Fruit fly (Drosophila melanogaster) whole organism, embryonic: Measurements from ENCODE around the gene TfIIA-S.
A peak's percentile ranks its signal among the peaks of the same experiment; 100 is the strongest.

Experiments used
- Abd-B ChIP-seq: fragments of 200-800 bp; sonication (Bioruptor generic); optimal IDR thresholded peaks from 2 replicates; lab custom pipeline; 2018; ENCODE audit warnings: missing biosample characterization, mild to moderate bottlenecking, missing genetic modification characterization, moderate library complexity
- Atf3 ChIP-seq: fragments of 200-800 bp; sonication (Bioruptor generic); optimal IDR thresholded peaks from 3 replicates; lab custom pipeline; 2016; ENCODE audit warnings: missing biosample characterization, missing genetic modification characterization
- Atf6 ChIP-seq: fragments of 200-800 bp; sonication (Bioruptor generic); IDR thresholded peaks from 2 replicates; pipeline ENCODE4 v1.3.6; 2022; ENCODE audit warnings: missing biosample characterization, missing genetic modification characterization
- B-H2 ChIP-seq: fragments of 200-800 bp; sonication (Bioruptor generic); optimal IDR thresholded peaks from 2 replicates; lab custom pipeline; 2018; ENCODE audit warnings: missing biosample characterization, mild to moderate bottlenecking, missing genetic modification characterization
- CG11560 ChIP-seq: fragments of 200-800 bp; sonication (Bioruptor generic); IDR thresholded peaks from 3 replicates; pipeline ENCODE4 v1.3.6; 2022; ENCODE audit warnings: missing biosample characterization, missing genetic modification characterization
- CG1603 ChIP-seq: fragments of 200-800 bp; sonication (Bioruptor generic); optimal IDR thresholded peaks from 2 replicates; lab custom pipeline; 2019; ENCODE audit warnings: missing biosample characterization, mild to moderate bottlenecking, missing genetic modification characterization, moderate library complexity
- CG17328 ChIP-seq: fragments of 200-800 bp; sonication (Bioruptor generic); IDR thresholded peaks from 2 replicates; pipeline ENCODE4 v1.3.6; 2022; ENCODE audit warnings: missing biosample characterization, missing genetic modification characterization
- CG17385 ChIP-seq: fragments of 200-800 bp; sonication (Bioruptor generic); optimal IDR thresholded peaks from 3 replicates; lab custom pipeline; 2018; ENCODE audit warnings: missing biosample characterization, mild to moderate bottlenecking, missing genetic modification characterization
- CG18011 ChIP-seq: fragments of 200-800 bp; sonication (Bioruptor generic); optimal IDR thresholded peaks from 2 replicates; lab custom pipeline; 2017; ENCODE audit warnings: missing biosample characterization, missing genetic modification characterization, mild to moderate bottlenecking, moderate library complexity, missing genotype
- CG2199 ChIP-seq: fragments of 200-800 bp; sonication (Bioruptor generic); IDR thresholded peaks from 3 replicates; pipeline ENCODE4 v1.3.6; 2022; ENCODE audit warnings: missing biosample characterization, missing genetic modification characterization
- CG3065 ChIP-seq: fragments of 200-800 bp; sonication (Bioruptor generic); optimal IDR thresholded peaks from 2 replicates; lab custom pipeline; 2016; ENCODE audit warnings: missing biosample characterization, missing genetic modification characterization
- CG32772 ChIP-seq: fragments of 200-800 bp; sonication (Bioruptor generic); IDR thresholded peaks from 2 replicates; pipeline ENCODE4 v1.3.6; 2022; ENCODE audit warnings: missing biosample characterization, missing genetic modification characterization
- CG33557 ChIP-seq: fragments of 200-800 bp; sonication (Bioruptor generic); optimal IDR thresholded peaks from 2 replicates; lab custom pipeline; 2019; ENCODE audit warnings: missing biosample characterization, mild to moderate bottlenecking, missing genetic modification characterization, moderate library complexity
- CG34376 ChIP-seq: fragments of 200-800 bp; sonication (Bioruptor generic); optimal IDR thresholded peaks from 2 replicates; lab custom pipeline; 2018; ENCODE audit warnings: missing biosample characterization, mild to moderate bottlenecking, missing genetic modification characterization
- CG3726 ChIP-seq: fragments of 200-800 bp; sonication (Bioruptor generic); IDR thresholded peaks from 3 replicates; pipeline ENCODE4, ENCODE4 v1.3.6; 2022; ENCODE audit warnings: missing biosample characterization, missing genetic modification characterization
- CG5180 ChIP-seq: fragments of 200-800 bp; sonication (Bioruptor generic); optimal IDR thresholded peaks from 3 replicates; lab custom pipeline; 2017; ENCODE audit warnings: missing biosample characterization, missing genetic modification characterization, mild to moderate bottlenecking, moderate library complexity, missing genetic modification reagents
- CG7271 ChIP-seq: fragments of 200-800 bp; sonication (Bioruptor generic); optimal IDR thresholded peaks from 2 replicates; lab custom pipeline; 2018; ENCODE audit warnings: missing biosample characterization, mild to moderate bottlenecking, missing genetic modification characterization, moderate library complexity
- CG7357 ChIP-seq: fragments of 200-800 bp; sonication (Bioruptor generic); IDR thresholded peaks from 3 replicates; pipeline ENCODE4 v1.3.6; 2022; ENCODE audit warnings: missing biosample characterization, missing genetic modification characterization
- CG8359 ChIP-seq: fragments of 200-800 bp; sonication (Bioruptor generic); optimal IDR thresholded peaks from 2 replicates; lab custom pipeline; 2017; ENCODE audit warnings: missing biosample characterization, mild to moderate bottlenecking, missing genetic modification characterization, borderline replicate concordance
- CHES-1-like ChIP-seq: fragments of 200-800 bp; sonication (Bioruptor generic); optimal IDR thresholded peaks from 2 replicates; lab custom pipeline; 2016; ENCODE audit warnings: missing biosample characterization, missing genetic modification characterization
- CoRest ChIP-seq: fragments of 200-800 bp; sonication (Bioruptor generic); optimal IDR thresholded peaks from 3 replicates; lab custom pipeline; 2018; ENCODE audit warnings: missing biosample characterization, mild to moderate bottlenecking, missing genetic modification characterization, moderate library complexity
- Dek ChIP-seq: fragments of 200-800 bp; sonication (Bioruptor generic); optimal IDR thresholded peaks from 3 replicates; lab custom pipeline; 2019; ENCODE audit warnings: missing biosample characterization, mild to moderate bottlenecking, missing genetic modification characterization, moderate library complexity
- Ets65A ChIP-seq: fragments of 200-800 bp; sonication (Bioruptor generic); peaks from one replicate; lab custom pipeline; 2016; ENCODE audit warnings: missing biosample characterization, missing genetic modification characterization
- Fer1 ChIP-seq: fragments of 200-800 bp; sonication (Bioruptor generic); optimal IDR thresholded peaks from 2 replicates; lab custom pipeline; 2017; ENCODE audit warnings: missing biosample characterization, mild to moderate bottlenecking, missing genetic modification characterization
- HHEX ChIP-seq: fragments of 200-800 bp; sonication (Bioruptor generic); optimal IDR thresholded peaks from 3 replicates; lab custom pipeline; 2017; ENCODE audit warnings: missing biosample characterization, mild to moderate bottlenecking, missing genetic modification characterization, missing genetic modification reagents
- HmgZ ChIP-seq: fragments of 200-800 bp; sonication (Bioruptor generic); optimal IDR thresholded peaks from 2 replicates; lab custom pipeline; 2018; ENCODE audit warnings: missing biosample characterization, mild to moderate bottlenecking, missing genetic modification characterization
- Lhr ChIP-seq: fragments of 200-800 bp; sonication (Bioruptor generic); optimal IDR thresholded peaks from 3 replicates; lab custom pipeline; 2017; ENCODE audit warnings: mild to moderate bottlenecking, missing biosample characterization, missing genetic modification reagents, missing genetic modification characterization
- Med ChIP-seq: fragments of 200-800 bp; sonication (Bioruptor generic); peaks from one replicate; lab custom pipeline; 2016; ENCODE audit warnings: missing biosample characterization, missing genetic modification characterization, mild to moderate bottlenecking, inconsistent platforms, moderate library complexity
- Mes4 ChIP-seq: fragments of 200-800 bp; sonication (Bioruptor generic); optimal IDR thresholded peaks from 2 replicates; lab custom pipeline; 2016; ENCODE audit warnings: missing biosample characterization, missing genetic modification characterization
- Myb ChIP-seq: fragments of 200-800 bp; sonication (Bioruptor generic); optimal IDR thresholded peaks from 2 replicates; lab custom pipeline; 2016; ENCODE audit warnings: missing biosample characterization, missing genetic modification characterization
- Oli ChIP-seq: fragments of 200-800 bp; sonication (Bioruptor generic); optimal IDR thresholded peaks from 2 replicates; lab custom pipeline; 2018; ENCODE audit warnings: missing biosample characterization, mild to moderate bottlenecking, missing genetic modification characterization, moderate library complexity
- Optix ChIP-seq: fragments of 200-800 bp; sonication (Bioruptor generic); IDR thresholded peaks from 3 replicates; pipeline ENCODE4 v1.3.6; 2022; ENCODE audit warnings: missing biosample characterization, missing genetic modification characterization
- Pdp1 ChIP-seq, 2 experiments: fragments of 200-800 bp; sonication (Bioruptor generic); optimal IDR thresholded peaks; 3 replicates each; lab custom pipeline; 2016; ENCODE audit warnings: missing biosample characterization in 2 of 2, missing genetic modification characterization in 2 of 2, mild to moderate bottlenecking in 1 of 2, moderate library complexity in 1 of 2
- abd-A ChIP-seq: fragments of 200-800 bp; sonication (Bioruptor generic); optimal IDR thresholded peaks from 3 replicates; lab custom pipeline; 2019; ENCODE audit warnings: missing biosample characterization, mild to moderate bottlenecking, missing genetic modification characterization, moderate library complexity
- caup ChIP-seq: fragments of 200-800 bp; sonication (Bioruptor generic); optimal IDR thresholded peaks from 3 replicates; lab custom pipeline; 2017; ENCODE audit warnings: missing biosample characterization, mild to moderate bottlenecking, missing genetic modification characterization, moderate library complexity; ENCODE audit not compliant: severe bottlenecking
- chn ChIP-seq: fragments of 200-800 bp; sonication (Bioruptor generic); optimal IDR thresholded peaks from 2 replicates; lab custom pipeline; 2016; ENCODE audit warnings: missing biosample characterization, missing genetic modification characterization
- dpn ChIP-seq, 2 experiments: fragments of 200-800 bp; sonication (Bioruptor generic); optimal IDR thresholded peaks; 3 replicates each; lab custom pipeline; 2016; ENCODE audit warnings: missing biosample characterization in 2 of 2, missing genetic modification characterization in 2 of 2
- dysf ChIP-seq: fragments of 200-800 bp; sonication (Bioruptor generic); IDR thresholded peaks from 3 replicates; pipeline ENCODE4 v1.3.6; 2022; ENCODE audit warnings: missing biosample characterization, missing genetic modification characterization
- gcm ChIP-seq: fragments of 200-800 bp; sonication (Bioruptor generic); optimal IDR thresholded peaks from 2 replicates; lab custom pipeline; 2019; ENCODE audit warnings: missing biosample characterization, mild to moderate bottlenecking, missing genetic modification characterization, moderate library complexity
- mirr ChIP-seq: fragments of 200-800 bp; sonication (Bioruptor generic); optimal IDR thresholded peaks from 3 replicates; lab custom pipeline; 2018; ENCODE audit warnings: missing biosample characterization, mild to moderate bottlenecking, missing genetic modification characterization
- nau ChIP-seq: fragments of 200-800 bp; sonication (Bioruptor generic); optimal IDR thresholded peaks from 3 replicates; lab custom pipeline; 2017; ENCODE audit warnings: missing biosample characterization, mild to moderate bottlenecking, missing genetic modification characterization, missing genetic modification reagents
- phol ChIP-seq: fragments of 200-800 bp; sonication (Bioruptor generic); optimal IDR thresholded peaks from 3 replicates; lab custom pipeline; 2018; ENCODE audit warnings: missing biosample characterization, mild to moderate bottlenecking, missing genetic modification characterization, moderate library complexity
- pum ChIP-seq: fragments of 200-800 bp; sonication (Bioruptor generic); optimal IDR thresholded peaks from 2 replicates; lab custom pipeline; 2016; ENCODE audit warnings: missing biosample characterization, missing genetic modification characterization
- pzg ChIP-seq: fragments of 200-800 bp; sonication (Bioruptor generic); optimal IDR thresholded peaks from 3 replicates; lab custom pipeline; 2018; ENCODE audit warnings: missing biosample characterization, mild to moderate bottlenecking, missing genetic modification characterization, moderate library complexity
- run ChIP-seq: fragments of 200-800 bp; sonication (Bioruptor generic); optimal IDR thresholded peaks from 3 replicates; lab custom pipeline; 2018; ENCODE audit warnings: missing biosample characterization, mild to moderate bottlenecking, missing genetic modification characterization
- sd ChIP-seq: fragments of 200-800 bp; sonication (Bioruptor generic); optimal IDR thresholded peaks from 3 replicates; lab custom pipeline; 2018; ENCODE audit warnings: missing biosample characterization, mild to moderate bottlenecking, missing genetic modification characterization, moderate library complexity
- seq ChIP-seq: fragments of 200-800 bp; sonication (Bioruptor generic); IDR thresholded peaks from 2 replicates; pipeline ENCODE4 v1.3.6; 2022; ENCODE audit warnings: missing biosample characterization, missing genetic modification characterization
- ssp ChIP-seq: fragments of 200-800 bp; sonication (Bioruptor generic); IDR thresholded peaks from 2 replicates; pipeline ENCODE4 v1.3.6; 2022; ENCODE audit warnings: missing biosample characterization, missing genetic modification characterization
- toy ChIP-seq: fragments of 200-800 bp; sonication (Bioruptor generic); IDR thresholded peaks from 2 replicates; pipeline ENCODE4 v1.3.6; 2022; ENCODE audit warnings: missing biosample characterization, missing genetic modification characterization
- trem ChIP-seq: fragments of 200-800 bp; optimal IDR thresholded peaks from 3 replicates; lab custom pipeline; 2019; ENCODE audit warnings: missing biosample characterization, mild to moderate bottlenecking, missing genetic modification characterization, moderate library complexity
- zf30C ChIP-seq: fragments of 200-800 bp; sonication (Bioruptor generic); optimal IDR thresholded peaks from 3 replicates; lab custom pipeline; 2018; ENCODE audit warnings: missing biosample characterization, mild to moderate bottlenecking, missing genetic modification characterization

TfIIA-S gene

DNA sequence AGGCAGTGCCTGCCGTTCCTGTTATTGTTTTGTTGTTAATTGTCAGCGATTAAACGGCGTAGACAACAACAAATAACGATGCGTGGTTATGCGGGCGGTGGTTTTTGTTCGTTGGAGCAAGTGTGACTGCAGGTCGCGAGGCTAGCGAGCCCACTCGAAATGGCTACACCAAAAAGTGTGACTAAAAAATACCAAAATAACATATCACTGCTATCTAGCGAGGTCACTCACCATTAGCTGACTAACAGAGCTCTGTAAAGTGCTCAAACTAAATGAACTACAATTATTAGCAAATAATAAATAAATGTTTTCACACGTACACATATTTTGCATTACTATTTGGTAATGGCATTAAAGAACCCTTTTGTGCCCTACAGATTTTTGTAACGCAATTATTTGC, 938 bp downstream of the TfIIA-S start, which contains the start of gene Pli (continued):
- TF ChIP-seq CG8359 = peak; percentile 19
- TF ChIP-seq HmgZ (tag; lab: Kevin White, UChicago) = peak; percentile 16
- TF ChIP-seq gcm (GFP tag; lab: Kevin White, UChicago) = peak; percentile 72
- peak; percentile 81 for TF ChIP-seq Lhr
- TF ChIP-seq dpn (GFP tag; optimal IDR thresholded peaks at IDR 0.05; lab: Kevin White, UChicago) = peak in 1 of 2 experiments; percentile 29
- TF ChIP-seq HHEX (GFP tag; lab: Kevin White, UChicago) = no peak
- TF ChIP-seq dysf (GFP tag; lab: Robert Waterston, UW) = no peak
- TF ChIP-seq CoRest (tag; lab: Kevin White, UChicago) = peak; percentile 16
- TF ChIP-seq trem (tag; lab: Kevin White, UChicago) = peak; percentile 75
- TF ChIP-seq Med (GFP tag; lab: Kevin White, UChicago) = peak; percentile 87
- no peak for TF ChIP-seq seq (GFP tag; lab: Robert Waterston, UW)
- peak; percentile 7 for TF ChIP-seq CG17385 (GFP tag; lab: Kevin White, UChicago)
- TF ChIP-seq Atf3 (GFP tag; lab: Kevin White, UChicago) = no peak
- no peak for TF ChIP-seq zf30C
- no peak for TF ChIP-seq Optix (GFP tag; lab: Robert Waterston, UW)
- TF ChIP-seq Pdp1 (GFP tag; optimal IDR thresholded peaks at IDR 0.05; lab: Kevin White, UChicago) = peak in 1 of 2 experiments; percentile 78
- TF ChIP-seq pzg (GFP tag; lab: Kevin White, UChicago) = peak; percentile 98
- no peak for TF ChIP-seq run
- TF ChIP-seq Oli (tag; lab: Kevin White, UChicago) = no peak
- TF ChIP-seq Abd-B = no peak
- peak; percentile 42 for TF ChIP-seq abd-A (tag; lab: Kevin White, UChicago)
- TF ChIP-seq CG11560 = no peak
- peak; percentile 1 for TF ChIP-seq mirr
- TF ChIP-seq CG7357 = no peak
- TF ChIP-seq Atf6 (GFP tag; lab: Robert Waterston, UW) = no peak
- no peak for TF ChIP-seq CG2199 (GFP tag; lab: Robert Waterston, UW)
- TF ChIP-seq CG3726 (GFP tag; lab: Robert Waterston, UW) = no peak
- no peak for TF ChIP-seq CG18011 (GFP tag; lab: Kevin White, UChicago)
- peak; percentile 80 for TF ChIP-seq CG1603 (tag; lab: Kevin White, UChicago)
- TF ChIP-seq CG5180 (GFP tag; lab: Kevin White, UChicago) = no peak
- no peak for TF ChIP-seq pum (GFP tag; lab: Kevin White, UChicago)
- no peak for TF ChIP-seq CG3065 (GFP tag; lab: Kevin White, UChicago)
- no peak for TF ChIP-seq CG17328 (GFP tag; lab: Robert Waterston, UW)
- peak; percentile 2 for TF ChIP-seq CG33557
- no peak for TF ChIP-seq chn (GFP tag; lab: Kevin White, UChicago)
- TF ChIP-seq nau = no peak
- TF ChIP-seq Ets65A (GFP tag; lab: Kevin White, UChicago) = peak; percentile 28
- no peak for TF ChIP-seq Mes4 (GFP tag; lab: Kevin White, UChicago)
- TF ChIP-seq Fer1 (GFP tag; lab: Kevin White, UChicago) = peak; percentile 44
- TF ChIP-seq B-H2 = peak; percentile 55
- TF ChIP-seq CHES-1-like (GFP tag; lab: Kevin White, UChicago) = no peak
- TF ChIP-seq sd = peak; percentile 49
- peak; percentile 64 for TF ChIP-seq phol (tag; lab: Kevin White, UChicago)
- TF ChIP-seq CG7271 (tag; lab: Kevin White, UChicago) = peak; percentile 34
- no peak for TF ChIP-seq CG32772
- TF ChIP-seq caup (GFP tag; lab: Kevin White, UChicago) = peak; percentile 56
- TF ChIP-seq toy (GFP tag; lab: Robert Waterston, UW) = no peak
- TF ChIP-seq ssp = no peak
- peak; percentile 36 for TF ChIP-seq Dek (tag; lab: Kevin White, UChicago)
- TF ChIP-seq Myb (GFP tag; lab: Kevin White, UChicago) = peak; percentile 59
- TF ChIP-seq CG34376 = peak; percentile 11
